Worm (Caenorhabditis elegans): ENCODE results near the gene aqp-1.

DNA sequence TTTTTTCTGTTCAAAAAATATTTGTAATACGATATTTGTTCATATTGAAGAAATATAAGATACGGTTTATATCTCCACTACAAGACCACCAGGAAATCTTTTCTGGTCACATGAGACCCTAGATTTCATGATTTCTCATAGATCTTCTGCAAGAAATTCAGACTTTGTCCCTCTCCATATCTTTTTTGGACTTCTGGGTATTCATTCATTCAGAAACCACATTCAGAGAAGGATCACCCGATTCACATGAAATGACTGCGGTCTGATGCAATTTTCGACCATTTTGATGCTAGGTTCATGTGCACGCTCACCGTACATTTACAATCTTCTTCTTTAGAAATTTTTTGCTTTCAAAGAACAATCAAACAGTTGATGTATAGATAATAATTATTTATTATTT, 41.7 kb upstream of the aqp-1 start:
- TF ChIP-seq tab-1 (GFP tag; IDR thresholded peaks at IDR 0.05) (no peak), klf-2 (GFP tag; conservative IDR thresholded peaks at IDR 0.05) (no peak), T22C8.4 (GFP tag; IDR thresholded peaks at IDR 0.05) (no peak), ztf-23 (GFP tag; IDR thresholded peaks at IDR 0.05) (no peak), flt-1 (GFP tag; IDR thresholded peaks at IDR 0.05) (no peak), cog-1 (tag; optimal IDR thresholded peaks at IDR 0.05) (no peak)
